Worm (Caenorhabditis elegans) whole organism, early embryonic: Measurements from ENCODE around the gene C16C8.27.
"Not testable (repeated sequence)": the region's sequence is repeated elsewhere in the genome, so short reads cannot be mapped to it uniquely, and the experiment has no call there.

Experiments used
- B0310.2 ChIP-seq: sonication (generic microtip); optimal IDR thresholded peaks from 2 replicates; lab custom pipeline; 2016; ENCODE audit warnings: mild to moderate bottlenecking, missing genetic modification characterization, missing compliant biosample characterization
- F13C5.2 ChIP-seq: sonication (generic microtip); optimal IDR thresholded peaks from 2 replicates; lab custom pipeline; 2017; ENCODE audit warnings: mild to moderate bottlenecking, missing genetic modification characterization, inconsistent platforms, missing compliant biosample characterization
- aly-1 ChIP-seq: sonication (generic microtip); optimal IDR thresholded peaks from 2 replicates; lab custom pipeline; 2016; ENCODE audit warnings: missing genetic modification characterization, missing compliant biosample characterization
- ama-1 ChIP-seq: fragments of 150-350 bp; optimal IDR thresholded peaks from 2 replicates; lab custom pipeline; 2014
- ceh-13 ChIP-seq: fragments of 200-800 bp; sonication (Bioruptor generic); optimal IDR thresholded peaks from 2 replicates; lab custom pipeline; 2018; ENCODE audit warnings: mild to moderate bottlenecking, missing genetic modification characterization, missing compliant biosample characterization
- ceh-36 ChIP-seq: sonication (generic microtip); optimal IDR thresholded peaks from 2 replicates; lab custom pipeline; 2016; ENCODE audit warnings: missing genetic modification characterization, inconsistent platforms, missing compliant biosample characterization
- ets-7 ChIP-seq: sonication (generic microtip); optimal IDR thresholded peaks from 2 replicates; lab custom pipeline; 2016; ENCODE audit warnings: missing genotype, missing genetic modification characterization, missing compliant biosample characterization
- flt-1 ChIP-seq: fragments of 200-800 bp; sonication (Bioruptor generic); IDR thresholded peaks from 2 replicates; pipeline ENCODE4 v1.3.6; 2022; ENCODE audit warnings: missing genetic modification characterization, missing compliant biosample characterization
- hmbx-1 ChIP-seq: sonication (generic microtip); optimal IDR thresholded peaks from 2 replicates; lab custom pipeline; 2016; ENCODE audit warnings: mild to moderate bottlenecking, missing genetic modification characterization, missing compliant biosample characterization
- hmg-4 ChIP-seq: fragments of 200-800 bp; sonication (Bioruptor generic); optimal IDR thresholded peaks from 2 replicates; lab custom pipeline; 2018; ENCODE audit warnings: mild to moderate bottlenecking, missing genetic modification characterization, missing compliant biosample characterization
- hnd-1 ChIP-seq: sonication (generic microtip); optimal IDR thresholded peaks from 2 replicates; lab custom pipeline; 2016; ENCODE audit warnings: missing genetic modification characterization, missing compliant biosample characterization
- pes-1 ChIP-seq: fragments of 200-800 bp; sonication (Bioruptor generic); IDR thresholded peaks from 2 replicates; pipeline ENCODE4 v1.3.6; 2022; ENCODE audit warnings: missing genetic modification reagents, missing genetic modification characterization, missing compliant biosample characterization
- scrt-1 ChIP-seq: fragments of 200-800 bp; sonication (Bioruptor generic); IDR thresholded peaks from 2 replicates; pipeline ENCODE4 v1.3.6; 2022; ENCODE audit warnings: missing genetic modification characterization, missing compliant biosample characterization
- sea-1 ChIP-seq: fragments of 200-800 bp; sonication (Bioruptor generic); conservative IDR thresholded peaks from 2 replicates; pipeline ENCODE4 v1.3.6; 2022; ENCODE audit warnings: missing genetic modification characterization, missing compliant biosample characterization
- tbx-11 ChIP-seq: fragments of 200-800 bp; sonication (Bioruptor generic); IDR thresholded peaks from 2 replicates; pipeline ENCODE4 v1.3.6; 2022; ENCODE audit warnings: missing genetic modification characterization, missing compliant biosample characterization
- tbx-37 ChIP-seq: fragments of 200-800 bp; sonication (Bioruptor generic); conservative IDR thresholded peaks from 2 replicates; pipeline ENCODE4 v1.3.6; 2022; ENCODE audit warnings: missing genetic modification reagents, missing genetic modification characterization, missing compliant biosample characterization
- tra-4 ChIP-seq: sonication (generic microtip); optimal IDR thresholded peaks from 2 replicates; lab custom pipeline; 2017; ENCODE audit warnings: missing genetic modification characterization, missing compliant biosample characterization

The C16C8.27 gene

DNA sequence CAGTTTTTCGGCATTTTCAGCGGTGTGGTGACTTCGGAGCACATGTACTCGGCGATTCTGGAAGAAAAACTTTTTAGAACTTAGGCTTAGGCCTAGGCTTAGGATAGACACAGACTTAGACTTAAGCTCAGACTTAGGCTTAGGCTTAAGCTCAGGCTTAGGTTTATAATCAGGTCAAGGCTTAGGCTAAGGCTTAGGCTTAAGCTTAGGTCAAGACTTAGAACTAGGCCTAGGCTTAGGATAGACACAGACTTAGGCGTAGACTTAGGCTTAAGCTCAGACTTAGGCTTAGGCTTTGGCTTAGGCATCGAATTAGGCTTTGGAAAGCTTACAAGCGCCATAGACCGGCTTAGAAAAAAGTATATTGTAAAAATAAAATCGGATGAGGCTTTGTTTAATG, 35.1 kb downstream of the C16C8.27 start:
- TF ChIP-seq hnd-1 (tag; lab: Kevin White, UChicago) = no peak
- peak; percentile 71 for TF ChIP-seq ceh-36

DNA sequence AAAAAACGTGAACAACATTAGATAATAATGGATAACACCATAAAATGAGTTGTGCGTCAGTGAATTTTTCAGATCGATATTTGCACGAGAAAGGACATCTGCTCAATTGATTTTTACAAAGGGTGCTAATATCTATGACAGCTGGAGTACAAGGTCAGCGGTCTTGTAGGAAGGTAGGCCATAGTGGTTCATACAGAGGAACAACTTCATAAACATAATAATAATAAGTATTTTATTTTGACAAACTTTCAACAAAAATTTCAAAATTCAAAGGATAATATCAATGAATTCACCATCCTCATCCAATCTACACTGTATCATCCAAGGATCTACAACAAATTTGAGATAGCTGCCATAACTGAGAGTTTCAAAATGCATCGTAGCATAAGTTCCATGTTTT, 35.7 kb downstream of the C16C8.27 start, which contains the start of gene fbxb-104:
Gene fbxb-104, minus strand, starts transcription at position 101 of the 400 bp plus-strand sequence.
- TF ChIP-seq sea-1 (GFP tag; lab: Robert Waterston, UW) (no peak), ceh-36 (no peak), F13C5.2 (tag; lab: Kevin White, UChicago) (no peak), B0310.2 (tag; lab: Kevin White, UChicago) (no peak), flt-1 (GFP tag; lab: Robert Waterston, UW) (no peak)

DNA sequence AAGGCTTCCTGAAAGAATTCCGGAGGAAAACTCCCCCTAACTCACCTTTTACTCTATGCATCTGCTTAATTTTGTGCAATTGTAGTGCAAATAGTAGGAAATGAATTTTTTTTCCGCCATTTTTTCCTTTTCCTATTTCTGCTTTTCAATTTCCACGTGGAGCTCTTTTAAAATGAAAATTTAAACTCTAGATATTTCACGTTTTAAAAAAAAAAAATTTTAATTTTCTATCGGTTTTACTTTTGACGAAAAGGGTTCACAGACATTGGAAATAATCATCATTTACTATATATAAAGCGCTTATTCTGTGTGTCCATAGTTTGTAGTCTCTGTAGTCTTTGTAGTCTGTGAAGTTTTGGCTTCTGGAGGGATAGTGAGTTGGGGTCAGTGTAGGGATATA, 40.1 kb downstream of the C16C8.27 start, which contains the start of gene Y49F6B.8:
Gene Y49F6B.8, minus strand, starts transcription at position 101 of the 400 bp plus-strand sequence.
- TF ChIP-seq ama-1 (no peak), B0310.2 (tag; lab: Kevin White, UChicago) (no peak), ets-7 (tag; lab: Kevin White, UChicago) (no peak), hmbx-1 (tag; lab: Kevin White, UChicago) (no peak), sea-1 (GFP tag; lab: Robert Waterston, UW) (no peak), scrt-1 (no peak), tbx-37 (GFP tag; lab: Robert Waterston, UW) (no peak), flt-1 (GFP tag; lab: Robert Waterston, UW) (no peak), ceh-36 (no peak), F13C5.2 (tag; lab: Kevin White, UChicago) (no peak), tbx-11 (GFP tag; lab: Robert Waterston, UW) (no peak), ceh-13 (GFP tag; lab: Kevin White, UChicago) (no peak), hmg-4 (GFP tag; lab: Kevin White, UChicago) (no peak), tra-4 (tag; lab: Kevin White, UChicago) (no peak), aly-1 (no peak), hnd-1 (tag; lab: Kevin White, UChicago) (no peak), pes-1 (no peak)

DNA sequence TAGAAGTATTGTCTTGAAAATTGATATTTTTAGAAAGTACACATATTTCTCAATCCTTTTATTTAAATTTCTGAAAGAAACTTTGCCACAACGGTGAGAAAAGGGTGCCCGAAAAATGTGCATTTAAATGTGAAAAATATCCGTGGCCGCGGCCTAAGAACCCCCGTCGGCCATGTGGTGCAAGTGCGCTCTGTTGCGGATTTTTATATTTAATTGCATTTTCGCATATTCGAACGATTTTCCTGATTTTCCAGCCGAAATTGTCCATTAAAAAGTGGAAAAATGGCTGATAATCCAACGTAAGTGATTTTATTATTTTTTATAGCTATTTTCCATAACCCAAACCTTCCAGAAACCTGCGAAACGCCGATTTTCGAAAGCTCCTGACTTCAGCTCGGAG, 40.8 kb downstream of the C16C8.27 start, which contains the start of gene smu-2:
Gene smu-2, plus strand, starts transcription at position 178 of the 400 bp plus-strand sequence.
- TF ChIP-seq pes-1 (peak; percentile 61; the same call in 1 of the 2 replicates), tbx-11 (GFP tag; lab: Robert Waterston, UW) (no peak), sea-1 (GFP tag; lab: Robert Waterston, UW) (0 out of 2 replicates have a peak, but pooled peaks have one; percentile 6), tbx-37 (GFP tag; lab: Robert Waterston, UW) (peak; percentile 68), flt-1 (GFP tag; lab: Robert Waterston, UW) (0 out of 2 replicates have a peak, but pooled peaks have one; percentile 17), B0310.2 (tag; lab: Kevin White, UChicago) (no peak), hmbx-1 (tag; lab: Kevin White, UChicago) (no peak)

DNA sequence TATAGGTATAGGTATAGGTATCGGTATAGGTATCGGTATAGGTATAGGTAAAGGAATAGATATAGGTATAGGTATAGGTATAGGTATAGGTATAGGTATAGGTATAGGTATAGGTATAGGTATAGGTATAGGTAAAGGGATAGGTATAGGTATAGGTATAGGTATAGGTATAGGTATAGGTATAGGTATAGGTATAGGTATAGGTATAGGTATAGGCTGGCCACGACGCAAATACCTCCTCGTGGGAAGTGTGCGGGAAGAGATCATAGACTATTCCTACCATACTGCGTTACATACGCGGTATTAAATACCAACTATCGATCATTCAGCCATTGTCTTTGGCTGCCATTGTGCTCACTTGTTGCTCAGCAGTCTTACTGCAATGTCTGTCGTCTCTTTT, 49.3 kb downstream of the C16C8.27 start, which contains the start of gene fbxb-112:
Gene fbxb-112, plus strand, starts transcription at position 301 of the 400 bp plus-strand sequence.
- TF ChIP-seq aly-1; ceh-13 (GFP tag; lab: Kevin White, UChicago); tra-4 (tag; lab: Kevin White, UChicago): not testable (repeated sequence)
